Worm (Caenorhabditis elegans): ENCODE results near the gene F15E6.9.

ce11 chrIV:4267320-4267719, 31.6 kb downstream of the F15E6.9 start, which contains the start of gene F36A4.4:
- no peak for TF ChIP-seq scrt-1 (GFP tag; IDR thresholded peaks at IDR 0.05)
- TF ChIP-seq flt-1 (GFP tag; IDR thresholded peaks at IDR 0.05) = no peak
- no peak for TF ChIP-seq pes-1 (GFP tag; IDR thresholded peaks at IDR 0.05)
- no peak for TF ChIP-seq ama-1 (optimal IDR thresholded peaks at IDR 0.05)
